ENCODE assay signal across 2 worm cellular contexts in the genomic region with DNA sequence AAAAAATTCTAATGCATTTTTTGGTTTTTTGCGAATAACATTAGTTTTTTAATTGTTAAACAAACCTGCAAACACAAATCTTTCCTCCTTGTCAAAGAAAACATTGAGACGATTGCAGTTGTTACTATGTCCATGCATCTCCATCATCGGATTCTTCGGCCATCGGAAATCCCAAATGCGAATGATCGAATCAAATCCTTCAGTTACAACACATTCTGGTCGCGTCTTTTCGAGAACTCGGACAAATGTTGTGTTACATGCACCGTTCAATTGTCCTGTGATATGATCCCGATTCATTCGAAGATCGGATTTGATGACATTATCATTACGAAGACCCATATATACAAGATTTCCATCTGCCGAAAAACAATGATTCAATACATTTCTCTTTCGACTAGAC.
TF ChIP-seq lines count a peak whose summit lies in the region.

No protein-coding gene starts in this region.

TF ChIP-seq in whole organism, L3 larva, 47 proteins besides CTCF, POLR2A, EP300 and RAD21:
- peak; percentile 74 for TF ChIP-seq ama-1 (optimal IDR thresholded peaks at IDR 0.05; lab: Kevin White, UChicago)
- no peak for TF ChIP-seq lin-15B (tag; optimal IDR thresholded peaks at IDR 0.05; lab: Kevin White, UChicago)
TF ChIP-seq in whole organism, L3 larva: peak in this region for 1.

TF ChIP-seq in whole organism, L4 larva, 104 proteins besides CTCF, POLR2A, EP300 and RAD21:
- TF ChIP-seq ama-1 (optimal IDR thresholded peaks at IDR 0.05; lab: Kevin White, UChicago), result peak; percentile 5
- TF ChIP-seq egl-43 (GFP tag; IDR thresholded peaks at IDR 0.05; lab: Robert Waterston, UW), result no peak
- peak; percentile 98 for TF ChIP-seq aha-1 (tag; lab: Kevin White, UChicago)
